Worm (Caenorhabditis elegans): ENCODE data around the gene C17H11.6.
A peak's percentile ranks its signal among the peaks of the same experiment; 100 is the strongest.

The C17H11.6 gene

DNA sequence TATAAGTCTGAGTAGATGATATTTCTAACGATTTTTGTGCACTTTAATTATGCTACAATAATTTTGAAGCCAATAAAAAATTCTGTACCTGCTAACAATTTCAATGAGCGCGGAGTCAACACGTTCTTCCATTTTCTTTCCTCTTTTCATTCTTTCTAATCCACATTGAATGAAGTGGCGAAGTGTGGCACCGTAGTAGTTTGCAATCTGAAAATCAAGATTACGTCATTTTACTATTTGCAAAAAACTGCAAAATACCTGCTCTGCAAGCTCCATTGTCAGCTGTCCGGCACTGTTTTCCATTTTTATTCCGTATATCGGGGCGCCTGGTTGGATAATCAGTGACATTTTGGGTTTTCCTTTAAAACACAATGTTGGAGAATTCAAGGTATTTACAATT is 25.6 kb upstream of the C17H11.6 start:
- TF ChIP-seq nhr-90 (tag; optimal IDR thresholded peaks at IDR 0.05) = no peak
- TF ChIP-seq B0336.3 (GFP tag; IDR thresholded peaks at IDR 0.05) = 0 out of 2 replicates have a peak, but pooled peaks have one; percentile 8

DNA sequence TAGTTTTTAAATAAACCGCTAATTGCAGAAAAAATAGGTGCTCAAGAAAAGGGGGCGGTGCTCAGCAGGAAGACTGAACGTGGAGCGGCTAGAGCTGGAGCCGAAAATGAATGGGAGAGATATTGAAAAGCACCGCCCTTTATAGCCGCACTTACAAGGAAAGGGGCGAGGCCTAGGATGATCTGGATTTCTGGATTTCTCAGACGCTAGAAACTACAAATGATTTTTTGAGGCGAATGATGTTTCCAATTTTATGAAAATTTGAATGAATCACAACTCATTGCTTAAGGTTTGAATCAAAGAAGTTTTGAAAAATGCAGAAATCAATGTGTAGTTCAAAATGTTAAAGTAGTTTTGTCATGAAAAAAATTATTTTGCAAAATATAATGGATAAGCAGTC is 21.3 kb upstream of the C17H11.6 start, which contains the start of gene K02A6.2:
K02A6.2 (minus strand) TSS at position 101 of the 400 bp plus-strand sequence.
- TF ChIP-seq F23B12.7 (tag; optimal IDR thresholded peaks at IDR 0.05; ENCODE audit: insufficient read depth) (no peak), dpl-1 (GFP tag; optimal IDR thresholded peaks at IDR 0.05) (no peak), hmg-1.2 (GFP tag; IDR thresholded peaks at IDR 0.05) (no peak), ccch-3 (GFP tag; optimal IDR thresholded peaks at IDR 0.05) (no peak), Y95B8A.8 (GFP tag; IDR thresholded peaks at IDR 0.05) (no peak), Y56A3A.18 (GFP tag; IDR thresholded peaks at IDR 0.05) (no peak), attf-3 (GFP tag; conservative IDR thresholded peaks at IDR 0.05) (no peak), ztf-25 (GFP tag; IDR thresholded peaks at IDR 0.05) (no peak), madf-3 (GFP tag; IDR thresholded peaks at IDR 0.05) (no peak), dpff-1 (tag; optimal IDR thresholded peaks at IDR 0.05) (no peak), hlh-26 (GFP tag; conservative IDR thresholded peaks at IDR 0.05) (no peak), attf-6 (GFP tag; IDR thresholded peaks at IDR 0.05) (no peak), ama-1 (optimal IDR thresholded peaks at IDR 0.05) (no peak), ama-1 (GFP tag; optimal IDR thresholded peaks at IDR 0.05) (no peak), tbp1 (GFP tag; optimal IDR thresholded peaks at IDR 0.05) (no peak)

DNA sequence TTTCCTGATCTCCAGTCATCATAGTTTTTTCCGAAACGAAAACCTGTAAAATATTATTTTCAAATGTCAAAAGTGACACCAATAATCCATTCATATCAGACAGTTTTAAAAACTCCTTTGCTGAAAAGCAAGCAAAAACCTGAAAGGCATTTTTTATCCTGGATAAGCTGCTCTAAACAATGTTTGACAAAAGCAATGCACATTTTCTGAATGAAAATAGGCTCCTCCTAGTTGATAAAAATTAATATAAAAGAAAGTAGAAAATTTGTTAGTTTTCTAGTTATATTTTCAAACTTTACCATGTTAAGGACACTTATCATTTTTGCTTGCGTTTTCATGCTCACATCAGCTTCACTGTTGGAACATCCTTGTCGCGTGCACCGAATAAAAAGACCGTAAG is 15.8 kb upstream of the C17H11.6 start, which contains the start of gene K02A6.1:
K02A6.1 (plus strand) TSS at position 301 of the 400 bp plus-strand sequence.
- TF ChIP-seq let-526 (GFP tag; IDR thresholded peaks at IDR 0.05) (no peak), sdz-38 (tag; optimal IDR thresholded peaks at IDR 0.05) (no peak), hrde-1 (tag; optimal IDR thresholded peaks at IDR 0.05; ENCODE audit: borderline replicate concordance) (no peak), nfya-1 (tag; optimal IDR thresholded peaks at IDR 0.05; ENCODE audit: borderline replicate concordance, insufficient read depth) (no peak), madf-3 (GFP tag; IDR thresholded peaks at IDR 0.05) (no peak), nhr-179 (tag; optimal IDR thresholded peaks at IDR 0.05) (no peak)

DNA sequence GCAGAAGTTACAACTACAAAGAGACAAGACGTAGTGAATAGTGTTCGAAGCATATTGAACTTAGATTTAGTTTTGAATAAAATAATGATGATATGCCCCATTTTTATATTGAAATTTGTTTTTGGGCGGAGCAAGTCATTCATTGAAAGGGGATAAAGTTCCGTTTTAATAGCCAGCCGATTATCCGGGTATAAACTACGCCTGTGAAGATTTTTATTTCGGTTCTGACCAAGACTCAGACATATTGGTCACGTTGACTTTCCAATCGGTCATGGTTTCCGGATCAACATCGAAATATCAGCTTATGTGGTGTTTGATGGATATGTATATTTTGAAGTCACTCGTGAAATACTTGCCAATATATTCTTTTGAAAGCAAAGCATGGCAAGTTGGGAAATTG is 15.1 kb upstream of the C17H11.6 start, which contains the start of gene K02A6.4:
K02A6.4 (minus strand) TSS at position 101 of the 400 bp plus-strand sequence.
- TF ChIP-seq mcd-1 (GFP tag; IDR thresholded peaks at IDR 0.05) = no peak
- TF ChIP-seq T07F8.4 (tag; optimal IDR thresholded peaks at IDR 0.05) = no peak
- TF ChIP-seq lin-26 (GFP tag; IDR thresholded peaks at IDR 0.05) = no peak
- no peak for TF ChIP-seq Y67H2A.10 (GFP tag; conservative IDR thresholded peaks at IDR 0.05)
- no peak for TF ChIP-seq hmg-20 (GFP tag; IDR thresholded peaks at IDR 0.05)

DNA sequence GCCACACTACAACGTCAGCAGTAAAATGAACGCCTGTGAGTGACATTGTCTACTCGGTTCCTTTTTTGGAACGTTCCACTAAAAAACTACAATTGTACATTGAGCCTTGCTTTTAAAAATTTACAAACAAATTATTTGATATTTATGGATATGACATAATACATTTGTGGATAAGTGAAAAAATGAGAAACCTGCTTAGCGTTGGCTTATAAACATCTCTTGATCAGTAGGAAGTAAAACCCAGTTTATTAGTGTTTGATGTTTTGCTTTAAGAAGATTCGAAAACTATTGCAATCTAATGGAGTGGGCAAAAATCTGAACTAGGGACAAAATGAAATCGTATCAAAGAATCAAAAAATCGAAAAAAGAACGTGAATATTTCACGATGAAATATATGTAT is 13.4 kb upstream of the C17H11.6 start:
- TF ChIP-seq B0035.1 (tag; optimal IDR thresholded peaks at IDR 0.05) = no peak
- no peak for TF ChIP-seq sea-2 (GFP tag; IDR thresholded peaks at IDR 0.05)
- no peak for TF ChIP-seq lsy-27 (tag; optimal IDR thresholded peaks at IDR 0.05; ENCODE audit: borderline replicate concordance, insufficient read depth)
- no peak for TF ChIP-seq C06A6.2 (GFP tag; conservative IDR thresholded peaks at IDR 0.05)
- TF ChIP-seq efl-1 (GFP tag; optimal IDR thresholded peaks at IDR 0.05) = no peak
- no peak for TF ChIP-seq let-526 (GFP tag; IDR thresholded peaks at IDR 0.05)
- TF ChIP-seq sdz-38 (tag; optimal IDR thresholded peaks at IDR 0.05) = no peak
- no peak for TF ChIP-seq athp-1 (tag; optimal IDR thresholded peaks at IDR 0.05)
- TF ChIP-seq snpc-1.1 (tag; optimal IDR thresholded peaks at IDR 0.05; ENCODE audit: insufficient read depth) = no peak
- no peak for TF ChIP-seq pbrm-1 (GFP tag; IDR thresholded peaks at IDR 0.05)
- TF ChIP-seq tbx-9 (tag; optimal IDR thresholded peaks at IDR 0.05; ENCODE audit: borderline replicate concordance) = no peak
- TF ChIP-seq atf-7 (tag; optimal IDR thresholded peaks at IDR 0.05) = no peak
- TF ChIP-seq gei-17 (GFP tag; optimal IDR thresholded peaks at IDR 0.05) = no peak
- no peak for TF ChIP-seq F37B4.10 (GFP tag; IDR thresholded peaks at IDR 0.05)
- no peak for TF ChIP-seq rpc-1 (optimal IDR thresholded peaks at IDR 0.05)
- TF ChIP-seq rpc-1 (tag; optimal IDR thresholded peaks at IDR 0.05) = no peak
- no peak for TF ChIP-seq B0019.2 (GFP tag; conservative IDR thresholded peaks at IDR 0.05)
- TF ChIP-seq F49E8.2 (tag; optimal IDR thresholded peaks at IDR 0.05; ENCODE audit: insufficient read depth) = no peak
- no peak for TF ChIP-seq nfyb-1 (GFP tag; IDR thresholded peaks at IDR 0.05)
